Fruit fly (Drosophila melanogaster) whole organism, embryonic: ENCODE data around the gene Lnk.

Source experiments
- Aef1 ChIP-seq: fragments of 200-800 bp; sonication (Bioruptor generic); IDR thresholded peaks from 3 replicates; pipeline ENCODE4 v1.3.6; 2022; ENCODE audit warnings: missing biosample characterization, missing genetic modification characterization
- Bteb2 ChIP-seq: fragments of 200-800 bp; sonication (Bioruptor generic); optimal IDR thresholded peaks from 2 replicates; lab custom pipeline; 2016; ENCODE audit warnings: missing biosample characterization, missing genetic modification characterization
- CG10147 ChIP-seq: fragments of 200-800 bp; sonication (Bioruptor generic); optimal IDR thresholded peaks from 2 replicates; lab custom pipeline; 2019; ENCODE audit warnings: missing biosample characterization, mild to moderate bottlenecking, missing genetic modification characterization, moderate library complexity
- CG10209 ChIP-seq: fragments of 200-800 bp; sonication (Bioruptor generic); optimal IDR thresholded peaks from 3 replicates; lab custom pipeline; 2017; ENCODE audit warnings: missing biosample characterization, mild to moderate bottlenecking, missing genetic modification characterization, missing genetic modification reagents
- CG1024 ChIP-seq: fragments of 200-800 bp; sonication (Bioruptor generic); IDR thresholded peaks from 2 replicates; pipeline ENCODE4 v1.3.6; 2022; ENCODE audit warnings: missing biosample characterization, missing genetic modification characterization
- CG11398 ChIP-seq: fragments of 200-800 bp; sonication (Bioruptor generic); optimal IDR thresholded peaks from 2 replicates; lab custom pipeline; 2016; ENCODE audit warnings: missing biosample characterization, missing genetic modification characterization
- CG12155 ChIP-seq: fragments of 200-800 bp; sonication (Bioruptor generic); optimal IDR thresholded peaks from 3 replicates; lab custom pipeline; 2016; ENCODE audit warnings: missing biosample characterization, missing genetic modification characterization
- CG1233 ChIP-seq: fragments of 200-800 bp; sonication (Bioruptor generic); optimal IDR thresholded peaks from 4 replicates; lab custom pipeline; 2018; ENCODE audit warnings: missing biosample characterization, mild to moderate bottlenecking, missing genetic modification characterization
- CG14860 ChIP-seq: fragments of 200-800 bp; sonication (Bioruptor generic); IDR thresholded peaks from 3 replicates; pipeline ENCODE4 v1.3.6; 2022; ENCODE audit warnings: missing biosample characterization, missing genetic modification characterization; ENCODE audit not compliant: partially characterized antibody
- CG15269 ChIP-seq: fragments of 200-800 bp; sonication (Bioruptor generic); optimal IDR thresholded peaks from 2 replicates; lab custom pipeline; 2018; ENCODE audit warnings: missing biosample characterization, mild to moderate bottlenecking, missing genetic modification characterization, moderate library complexity
- CG1647 ChIP-seq: fragments of 200-800 bp; sonication (Bioruptor generic); optimal IDR thresholded peaks from 3 replicates; lab custom pipeline; 2016; ENCODE audit warnings: missing biosample characterization, missing genetic modification characterization
- CG16863 ChIP-seq: fragments of 200-800 bp; sonication (Bioruptor generic); optimal IDR thresholded peaks from 3 replicates; lab custom pipeline; 2016; ENCODE audit warnings: missing biosample characterization, missing genetic modification characterization
- CG18476 ChIP-seq: fragments of 200-800 bp; sonication (Bioruptor generic); optimal IDR thresholded peaks from 2 replicates; lab custom pipeline; 2016; ENCODE audit warnings: missing biosample characterization, mild to moderate bottlenecking, missing genetic modification characterization
- CG3838 ChIP-seq: fragments of 200-800 bp; sonication (Bioruptor generic); optimal IDR thresholded peaks from 3 replicates; lab custom pipeline; 2016; ENCODE audit warnings: missing biosample characterization, missing genetic modification characterization
- CG9215 ChIP-seq: fragments of 200-800 bp; sonication (Bioruptor generic); IDR thresholded peaks from 2 replicates; pipeline ENCODE4 v1.3.6; 2022; ENCODE audit warnings: missing biosample characterization, missing genetic modification characterization
- HmgD ChIP-seq: fragments of 200-800 bp; sonication (Bioruptor generic); optimal IDR thresholded peaks from 3 replicates; lab custom pipeline; 2016; ENCODE audit warnings: missing biosample characterization, missing genetic modification characterization
- MBD-R2 ChIP-seq: fragments of 200-800 bp; sonication (Bioruptor generic); IDR thresholded peaks from 2 replicates; pipeline ENCODE4 v1.3.6; 2022; ENCODE audit warnings: missing biosample characterization, missing genetic modification characterization
- Myb ChIP-seq: fragments of 200-800 bp; sonication (Bioruptor generic); optimal IDR thresholded peaks from 2 replicates; lab custom pipeline; 2016; ENCODE audit warnings: missing biosample characterization, missing genetic modification characterization
- Neu2 ChIP-seq: fragments of 200-800 bp; sonication (Bioruptor generic); optimal IDR thresholded peaks from 3 replicates; lab custom pipeline; 2016; ENCODE audit warnings: missing biosample characterization, missing genetic modification characterization, borderline replicate concordance
- TFAM ChIP-seq: fragments of 200-800 bp; sonication (Bioruptor generic); optimal IDR thresholded peaks from 2 replicates; lab custom pipeline; 2017; ENCODE audit warnings: missing biosample characterization, missing genetic modification characterization, inconsistent platforms
- bcd ChIP-seq: fragments of 200-800 bp; sonication (Bioruptor generic); optimal IDR thresholded peaks from 2 replicates; lab custom pipeline; 2017; ENCODE audit warnings: missing biosample characterization, mild to moderate bottlenecking, missing genetic modification characterization
- crc ChIP-seq: fragments of 200-800 bp; sonication (Bioruptor generic); optimal IDR thresholded peaks from 2 replicates; lab custom pipeline; 2016; ENCODE audit warnings: missing biosample characterization, missing genetic modification characterization
- crol ChIP-seq: fragments of 200-800 bp; sonication (Bioruptor generic); IDR thresholded peaks from 2 replicates; pipeline ENCODE4 v1.3.6; 2022; ENCODE audit warnings: missing biosample characterization, missing genetic modification characterization
- dpn ChIP-seq, 2 experiments: fragments of 200-800 bp; sonication (Bioruptor generic); optimal IDR thresholded peaks; 3 replicates each; lab custom pipeline; 2016; ENCODE audit warnings: missing biosample characterization in 2 of 2, missing genetic modification characterization in 2 of 2
- dysf ChIP-seq: fragments of 200-800 bp; sonication (Bioruptor generic); IDR thresholded peaks from 3 replicates; pipeline ENCODE4 v1.3.6; 2022; ENCODE audit warnings: missing biosample characterization, missing genetic modification characterization
- hth ChIP-seq: fragments of >200 bp; optimal IDR thresholded peaks from 2 replicates; lab custom pipeline; 2017; ENCODE audit warnings: inconsistent platforms
- lov ChIP-seq, 2 experiments: fragments of 200-800 bp in 1 of 2; fragments of >200 bp in 1 of 2; sonication (Bioruptor generic) in 1 of 2; IDR thresholded peaks in 1 of 2; optimal IDR thresholded peaks in 1 of 2; 2 replicates in 1 of 2; 3 replicates in 1 of 2; pipeline versions ENCODE4 v1.3.6 to Lab custom; 2017 to 2022; ENCODE audit warnings: missing biosample characterization in 1 of 2, missing genetic modification characterization in 1 of 2
- odd ChIP-seq: fragments of 200-800 bp; sonication (Bioruptor generic); optimal IDR thresholded peaks from 2 replicates; lab custom pipeline; 2017; ENCODE audit warnings: missing biosample characterization, mild to moderate bottlenecking, missing genetic modification characterization
- onecut ChIP-seq: fragments of 200-800 bp; sonication (Bioruptor generic); IDR thresholded peaks from 2 replicates; pipeline ENCODE4 v1.3.6; 2022; ENCODE audit warnings: missing biosample characterization, missing genetic modification characterization
- pita ChIP-seq: fragments of 200-800 bp; sonication (Bioruptor generic); optimal IDR thresholded peaks from 2 replicates; lab custom pipeline; 2017; ENCODE audit warnings: missing biosample characterization, mild to moderate bottlenecking, missing genetic modification characterization
- salm ChIP-seq: fragments of 200-800 bp; sonication (Bioruptor generic); optimal IDR thresholded peaks from 2 replicates; lab custom pipeline; 2018; ENCODE audit warnings: missing biosample characterization, mild to moderate bottlenecking, missing genetic modification characterization
- sd ChIP-seq: fragments of 200-800 bp; sonication (Bioruptor generic); optimal IDR thresholded peaks from 3 replicates; lab custom pipeline; 2018; ENCODE audit warnings: missing biosample characterization, mild to moderate bottlenecking, missing genetic modification characterization, moderate library complexity
- ssp ChIP-seq: fragments of 200-800 bp; sonication (Bioruptor generic); IDR thresholded peaks from 2 replicates; pipeline ENCODE4 v1.3.6; 2022; ENCODE audit warnings: missing biosample characterization, missing genetic modification characterization
- stc ChIP-seq: fragments of 200-800 bp; sonication (Bioruptor generic); IDR thresholded peaks from 2 replicates; pipeline ENCODE4 v1.3.6; 2022; ENCODE audit warnings: missing biosample characterization, missing genetic modification characterization
- sug ChIP-seq: fragments of 200-800 bp; optimal IDR thresholded peaks from 2 replicates; lab custom pipeline; 2019; ENCODE audit warnings: missing biosample characterization, mild to moderate bottlenecking, missing genetic modification characterization, moderate library complexity
- tap ChIP-seq: fragments of 200-800 bp; optimal IDR thresholded peaks from 3 replicates; lab custom pipeline; 2019; ENCODE audit warnings: missing biosample characterization, mild to moderate bottlenecking, missing genetic modification characterization, moderate library complexity
- ttk ChIP-seq: fragments of 200-800 bp; sonication (Bioruptor generic); IDR thresholded peaks from 2 replicates; pipeline ENCODE4 v2.1.2; 2022; ENCODE audit warnings: missing biosample characterization, missing genetic modification characterization
- usp ChIP-seq: fragments of >200 bp; optimal IDR thresholded peaks from 2 replicates; lab custom pipeline; 2017; ENCODE audit warnings: missing biosample characterization, missing genetic modification characterization

Lnk gene

dm6 chr3R:25902343-25902742 is 14.0 kb downstream of the Lnk start, which contains the start of gene CG31089:
CG31089 (plus strand) TSS chr3R:25902643.
- TF ChIP-seq sug (tag; lab: Kevin White, UChicago) (peak; percentile 56), dpn (GFP tag; optimal IDR thresholded peaks at IDR 0.05; lab: Kevin White, UChicago) (no peak)

DNA sequence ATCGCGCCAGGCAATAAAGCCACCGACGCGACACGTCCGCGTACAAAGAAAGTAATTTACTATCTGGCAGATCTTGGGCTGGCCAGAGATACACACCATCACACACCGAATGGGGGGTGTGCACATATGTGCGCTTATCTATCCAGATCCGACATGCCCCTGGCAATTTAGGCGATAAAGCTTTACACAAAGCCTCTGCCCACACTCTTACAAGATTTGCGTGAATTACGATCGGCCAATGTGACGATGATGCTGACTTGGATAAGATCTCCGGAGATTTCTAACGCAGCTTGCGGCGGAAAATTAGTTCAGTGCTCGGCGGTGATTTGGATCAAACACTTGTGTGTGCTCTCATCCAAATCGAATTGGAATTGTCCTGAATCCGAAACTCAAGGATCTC is 18.4 kb downstream of the Lnk start, which contains the start of gene kumpel:
kumpel (plus strand) TSS at position 301 of the 400 bp plus-strand sequence.
- TF ChIP-seq odd (GFP tag; lab: Kevin White, UChicago) = no peak
- TF ChIP-seq HmgD (GFP tag; lab: Kevin White, UChicago) = no peak
- TF ChIP-seq ssp (GFP tag; lab: Robert Waterston, UW) = no peak
- TF ChIP-seq bcd (GFP tag; lab: Kevin White, UChicago) = no peak
- no peak for TF ChIP-seq stc (GFP tag; lab: Robert Waterston, UW)
- TF ChIP-seq CG3838 (GFP tag; lab: Kevin White, UChicago) = no peak
- no peak for TF ChIP-seq CG15269 (tag; lab: Kevin White, UChicago)
- no peak for TF ChIP-seq CG1024 (GFP tag; lab: Robert Waterston, UW)
- TF ChIP-seq Aef1 (GFP tag; lab: Robert Waterston, UW) = no peak
- no peak for TF ChIP-seq crol
- no peak for TF ChIP-seq ttk (GFP tag; lab: Robert Waterston, UW)
- TF ChIP-seq sd = no peak
- no peak for TF ChIP-seq CG14860 (GFP tag; lab: Robert Waterston, UW)
- TF ChIP-seq Neu2 (GFP tag; lab: Kevin White, UChicago) = no peak
- TF ChIP-seq, all 482 proteins: peak for 0

- TF ChIP-seq CG10147 = no peak
- 0 out of 2 replicates have a peak, but pooled peaks have one; percentile 21 for TF ChIP-seq MBD-R2 (GFP tag; lab: Robert Waterston, UW)
- peak; percentile 92 for TF ChIP-seq onecut
- TF ChIP-seq stc (GFP tag; lab: Robert Waterston, UW) = no peak
Observed at dm6 chr3R:25919912-25920311, 31.6 kb downstream of the Lnk start.

- TF ChIP-seq TFAM (GFP tag; lab: Kevin White, UChicago) (no peak), pita (GFP tag; lab: Kevin White, UChicago) (no peak), CG1233 (GFP tag; lab: Kevin White, UChicago) (no peak), salm (tag; lab: Kevin White, UChicago) (no peak), CG1647 (GFP tag; lab: Kevin White, UChicago) (no peak), CG16863 (no peak), CG9215 (no peak), CG18476 (GFP tag; lab: Kevin White, UChicago) (no peak), usp (GFP tag; lab: Kevin White, UChicago) (no peak), Bteb2 (GFP tag; lab: Kevin White, UChicago) (no peak), tap (tag; lab: Kevin White, UChicago) (no peak), CG10209 (no peak), lov (optimal IDR thresholded peaks at IDR 0.05; lab: Kevin White, UChicago) (no peak), lov (GFP tag; IDR thresholded peaks at IDR 0.05; lab: Robert Waterston, UW) (no peak), Myb (no peak), CG11398 (GFP tag; lab: Kevin White, UChicago) (no peak), crc (no peak), hth (no peak), CG12155 (no peak), dysf (no peak)
Observed at dm6 chr3R:25922534-25922933, 34.2 kb downstream of the Lnk start, which contains the start of gene CG14546. CG14546 (minus strand) TSS chr3R:25922634.
